Worm (Caenorhabditis elegans) whole organism, late embryonic: ENCODE data around the gene nlp-27.

Experiments used
- C08G9.2 ChIP-seq: sonication (generic microtip); optimal IDR thresholded peaks from 2 replicates; lab custom pipeline; 2016; ENCODE audit warnings: mild to moderate bottlenecking, missing genetic modification characterization, moderate library complexity, missing compliant biosample characterization
- C38D4.7 ChIP-seq: fragments of 200-800 bp; sonication (Bioruptor generic); optimal IDR thresholded peaks from 2 replicates; lab custom pipeline; 2018; ENCODE audit warnings: mild to moderate bottlenecking, missing genetic modification characterization, moderate library complexity, missing compliant biosample characterization
- F13H6.1 ChIP-seq: sonication (generic microtip); optimal IDR thresholded peaks from 2 replicates; lab custom pipeline; 2016; ENCODE audit warnings: missing genetic modification characterization, missing compliant biosample characterization
- K09A11.1 ChIP-seq: sonication (generic microtip); optimal IDR thresholded peaks from 2 replicates; lab custom pipeline; 2017; ENCODE audit warnings: antibody characterized with exemption, mild to moderate bottlenecking, missing genetic modification characterization, missing compliant biosample characterization; ENCODE audit not compliant: insufficient read depth
- T23F11.4 ChIP-seq: fragments of 200-800 bp; sonication (Bioruptor generic); optimal IDR thresholded peaks from 2 replicates; lab custom pipeline; 2018; ENCODE audit warnings: mild to moderate bottlenecking, missing genetic modification characterization, missing compliant biosample characterization
- ahr-1 ChIP-seq: sonication (generic microtip); optimal IDR thresholded peaks from 2 replicates; lab custom pipeline; 2016; ENCODE audit warnings: missing genetic modification characterization, missing compliant biosample characterization
- ama-1 ChIP-seq: fragments of 150-350 bp; optimal IDR thresholded peaks from 2 replicates; lab custom pipeline; 2014
- ceh-18 ChIP-seq: sonication (generic microtip); optimal IDR thresholded peaks from 2 replicates; lab custom pipeline; 2016; ENCODE audit warnings: missing genetic modification characterization, missing compliant biosample characterization
- ceh-22 ChIP-seq: sonication (generic microtip); optimal IDR thresholded peaks from 2 replicates; lab custom pipeline; 2017; ENCODE audit warnings: missing biosample characterization, missing genetic modification characterization
- ceh-30 ChIP-seq: fragments of 150-350 bp; optimal IDR thresholded peaks from 2 replicates; lab custom pipeline; 2014; ENCODE audit warnings: missing biosample characterization, missing genetic modification characterization
- ceh-31 ChIP-seq: sonication (generic microtip); optimal IDR thresholded peaks from 2 replicates; lab custom pipeline; 2016; ENCODE audit warnings: missing genetic modification characterization, missing compliant biosample characterization
- ceh-45 ChIP-seq: fragments of 200-800 bp; sonication (Bioruptor generic); IDR thresholded peaks from 2 replicates; pipeline ENCODE4 v1.3.6; 2022; ENCODE audit warnings: missing genetic modification reagents, missing genetic modification characterization, missing compliant biosample characterization
- ceh-48 ChIP-seq: sonication (generic microtip); optimal IDR thresholded peaks from 2 replicates; lab custom pipeline; 2016; ENCODE audit warnings: missing genetic modification characterization, inconsistent platforms, missing compliant biosample characterization
- ceh-6 ChIP-seq: fragments of 200-800 bp; sonication (Bioruptor generic); optimal IDR thresholded peaks from 2 replicates; lab custom pipeline; 2018; ENCODE audit warnings: mild to moderate bottlenecking, missing genetic modification characterization, missing compliant biosample characterization
- ceh-9 ChIP-seq: sonication (generic microtip); optimal IDR thresholded peaks from 2 replicates; lab custom pipeline; 2016; ENCODE audit warnings: mild to moderate bottlenecking, missing genetic modification characterization, inconsistent platforms, missing compliant biosample characterization
- elt-2 ChIP-seq: sonication (generic microtip); optimal IDR thresholded peaks from 2 replicates; lab custom pipeline; 2016; ENCODE audit warnings: missing genetic modification reagents, missing genetic modification characterization, missing compliant biosample characterization
- eyg-1 ChIP-seq: sonication (generic microtip); optimal IDR thresholded peaks from 2 replicates; lab custom pipeline; 2016; ENCODE audit warnings: missing genotype, missing genetic modification characterization, missing compliant biosample characterization
- fax-1 ChIP-seq: sonication (generic microtip); optimal IDR thresholded peaks from 2 replicates; lab custom pipeline; 2016; ENCODE audit warnings: missing genotype, missing genetic modification characterization, missing compliant biosample characterization
- fkh-10 ChIP-seq: fragments of 150-350 bp; optimal IDR thresholded peaks from 2 replicates; lab custom pipeline; 2014; ENCODE audit warnings: missing biosample characterization, missing genetic modification reagents, missing genetic modification characterization
- fkh-6 ChIP-seq: sonication (generic microtip); optimal IDR thresholded peaks from 2 replicates; lab custom pipeline; 2016; ENCODE audit warnings: missing genetic modification characterization, missing compliant biosample characterization
- gmeb-2 ChIP-seq: sonication (generic microtip); optimal IDR thresholded peaks from 2 replicates; lab custom pipeline; 2016; ENCODE audit warnings: missing genetic modification characterization, inconsistent platforms, missing compliant biosample characterization
- hlh-13 ChIP-seq: fragments of 200-800 bp; sonication (Bioruptor generic); optimal IDR thresholded peaks from 2 replicates; lab custom pipeline; 2018; ENCODE audit warnings: mild to moderate bottlenecking, missing genetic modification characterization, missing compliant biosample characterization
- hlh-30 ChIP-seq: sonication (generic microtip); optimal IDR thresholded peaks from 2 replicates; lab custom pipeline; 2017; ENCODE audit warnings: antibody characterized with exemption, missing genetic modification characterization, missing compliant biosample characterization; ENCODE audit not compliant: insufficient read depth
- lin-11 ChIP-seq: fragments of 200-800 bp; sonication (Bioruptor generic); optimal IDR thresholded peaks from 2 replicates; lab custom pipeline; 2018; ENCODE audit warnings: mild to moderate bottlenecking, missing genetic modification characterization, missing compliant biosample characterization
- madf-2 ChIP-seq: sonication (generic microtip); optimal IDR thresholded peaks from 2 replicates; lab custom pipeline; 2017; ENCODE audit warnings: missing genetic modification characterization, missing compliant biosample characterization
- mec-3 ChIP-seq: sonication (generic microtip); optimal IDR thresholded peaks from 2 replicates; lab custom pipeline; 2016; ENCODE audit warnings: borderline replicate concordance, missing genetic modification characterization, missing compliant biosample characterization
- nfya-1 ChIP-seq: sonication (generic microtip); optimal IDR thresholded peaks from 2 replicates; lab custom pipeline; 2017; ENCODE audit warnings: missing genetic modification characterization, mild to moderate bottlenecking, missing compliant biosample characterization, antibody characterized with exemption, moderate library complexity
- nhr-11 ChIP-seq: fragments of 150-350 bp; optimal IDR thresholded peaks from 2 replicates; lab custom pipeline; 2014; ENCODE audit warnings: missing biosample characterization, missing genetic modification characterization
- nhr-232 ChIP-seq: sonication (generic microtip); optimal IDR thresholded peaks from 2 replicates; lab custom pipeline; 2016; ENCODE audit warnings: missing genetic modification characterization, missing compliant biosample characterization
- npax-4 ChIP-seq: sonication (generic microtip); optimal IDR thresholded peaks from 2 replicates; lab custom pipeline; 2016; ENCODE audit warnings: missing genetic modification characterization, missing compliant biosample characterization
- odd-2 ChIP-seq: sonication (generic microtip); optimal IDR thresholded peaks from 2 replicates; lab custom pipeline; 2017; ENCODE audit warnings: antibody characterized with exemption, mild to moderate bottlenecking, missing genetic modification characterization, missing compliant biosample characterization
- pat-9 ChIP-seq: fragments of 200-800 bp; sonication (Bioruptor generic); optimal IDR thresholded peaks from 2 replicates; lab custom pipeline; 2018; ENCODE audit warnings: mild to moderate bottlenecking, missing genetic modification characterization, moderate library complexity, missing compliant biosample characterization
- pha-4 ChIP-seq: fragments of 150-350 bp; optimal IDR thresholded peaks from 2 replicates; lab custom pipeline; 2018; ENCODE audit warnings: missing biosample characterization, missing genetic modification reagents, missing genetic modification characterization
- pqm-1 ChIP-seq: sonication (generic microtip); optimal IDR thresholded peaks from 2 replicates; lab custom pipeline; 2016; ENCODE audit warnings: missing genetic modification characterization, missing compliant biosample characterization
- rnt-1 ChIP-seq: sonication (generic microtip); optimal IDR thresholded peaks from 2 replicates; lab custom pipeline; 2016; ENCODE audit warnings: missing genetic modification characterization, missing compliant biosample characterization
- sdc-2 ChIP-seq: sonication (generic microtip); optimal IDR thresholded peaks from 2 replicates; lab custom pipeline; 2016; ENCODE audit warnings: missing genotype, missing genetic modification characterization, missing compliant biosample characterization
- sox-2 ChIP-seq: fragments of 200-800 bp; sonication (Bioruptor generic); IDR thresholded peaks from 2 replicates; pipeline ENCODE4 v1.3.6; 2022; ENCODE audit warnings: missing genetic modification reagents, missing genetic modification characterization, missing compliant biosample characterization
- sox-4 ChIP-seq: sonication (generic microtip); optimal IDR thresholded peaks from 2 replicates; lab custom pipeline; 2017; ENCODE audit warnings: mild to moderate bottlenecking, missing genetic modification characterization, inconsistent platforms, missing compliant biosample characterization
- syd-9 ChIP-seq: sonication (generic microtip); optimal IDR thresholded peaks from 2 replicates; lab custom pipeline; 2016; ENCODE audit warnings: mild to moderate bottlenecking, missing genetic modification characterization, moderate library complexity, missing compliant biosample characterization
- tbx-2 ChIP-seq: sonication (generic microtip); optimal IDR thresholded peaks from 2 replicates; lab custom pipeline; 2016; ENCODE audit warnings: missing genetic modification characterization, missing compliant biosample characterization
- tbx-7 ChIP-seq: sonication (generic microtip); optimal IDR thresholded peaks from 2 replicates; lab custom pipeline; 2016; ENCODE audit warnings: missing genotype, missing genetic modification characterization, missing compliant biosample characterization
- unc-3 ChIP-seq, 2 experiments: fragments of 200-800 bp in 1 of 2; sonication (Bioruptor generic) in 1 of 2; sonication (generic microtip) in 1 of 2; conservative IDR thresholded peaks in 1 of 2; optimal IDR thresholded peaks in 1 of 2; 2 replicates each; pipeline versions ENCODE4 v1.3.6 to Lab custom; 2016 to 2022; ENCODE audit warnings: missing compliant biosample characterization in 2 of 2, missing genetic modification characterization in 2 of 2, missing genetic modification reagents in 1 of 2
- unc-42 ChIP-seq: sonication (generic microtip); optimal IDR thresholded peaks from 2 replicates; lab custom pipeline; 2016; ENCODE audit warnings: missing genotype, missing genetic modification characterization, missing compliant biosample characterization
- unc-55 ChIP-seq: sonication (generic microtip); optimal IDR thresholded peaks from 2 replicates; lab custom pipeline; 2017; ENCODE audit warnings: missing biosample characterization, missing genetic modification reagents, missing genetic modification characterization

Gene nlp-27

ce11 chrV:3985104-3985503, 4.1 kb upstream of the nlp-27 start:
- TF ChIP-seq unc-55 (GFP tag; lab: Kevin White, UChicago): no peak
- no peak for TF ChIP-seq ceh-45 (GFP tag; lab: Robert Waterston, UW)
- no peak for TF ChIP-seq npax-4 (tag; lab: Kevin White, UChicago)
- no peak for TF ChIP-seq fax-1 (tag; lab: Kevin White, UChicago)
- TF ChIP-seq ama-1 (lab: Kevin White, UChicago): no peak
- TF ChIP-seq odd-2 (tag; lab: Kevin White, UChicago): no peak
- no peak for TF ChIP-seq sox-2
- TF ChIP-seq unc-3 (GFP tag; conservative IDR thresholded peaks at IDR 0.05; lab: Robert Waterston, UW): no peak
- no peak for TF ChIP-seq unc-3 (tag; optimal IDR thresholded peaks at IDR 0.05; lab: Kevin White, UChicago)
- no peak for TF ChIP-seq lin-11 (tag; lab: Kevin White, UChicago)
- no peak for TF ChIP-seq pha-4 (tag; lab: Kevin White, UChicago)
- TF ChIP-seq tbx-2 (tag; lab: Kevin White, UChicago): no peak
- no peak for TF ChIP-seq K09A11.1 (tag; lab: Kevin White, UChicago)
- TF ChIP-seq ceh-18: no peak
- TF ChIP-seq ceh-48: no peak
- no peak for TF ChIP-seq unc-42 (tag; lab: Kevin White, UChicago)
- TF ChIP-seq fkh-10 (GFP tag; lab: Kevin White, UChicago): no peak
- no peak for TF ChIP-seq ceh-30 (tag; lab: Kevin White, UChicago)
- no peak for TF ChIP-seq mec-3
- TF ChIP-seq ceh-31: no peak
- no peak for TF ChIP-seq syd-9

DNA sequence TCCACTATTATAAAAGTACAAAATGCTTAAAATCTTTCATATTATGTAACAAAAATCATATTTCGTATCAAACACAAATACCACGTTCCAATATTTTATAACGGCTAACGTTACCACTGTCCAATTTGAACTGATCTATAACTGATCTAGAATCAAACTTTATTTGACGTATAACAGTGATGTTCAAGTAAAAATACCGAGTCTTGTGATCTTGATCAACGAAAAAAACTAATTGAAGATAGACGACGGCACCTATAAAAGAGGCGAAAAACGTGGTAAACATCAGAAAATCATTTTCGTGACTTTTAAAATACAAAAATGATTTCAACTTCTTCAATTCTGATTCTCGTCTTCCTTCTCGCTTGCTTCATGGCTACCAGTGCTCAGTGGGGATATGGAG, 1.6 kb upstream of the nlp-27 start, which contains the start of gene nlp-28:
nlp-28 (plus strand) TSS at position 285 of the 400 bp plus-strand sequence.
- TF ChIP-seq nfya-1 (no peak), syd-9 (no peak), fkh-10 (GFP tag; lab: Kevin White, UChicago) (no peak), nhr-232 (no peak), hlh-13 (GFP tag; lab: Kevin White, UChicago) (no peak), C08G9.2 (tag; lab: Kevin White, UChicago) (no peak)

ce11 chrV:3992334-3992733, 3.2 kb downstream of the nlp-27 start:
- TF ChIP-seq unc-3 (GFP tag; conservative IDR thresholded peaks at IDR 0.05; lab: Robert Waterston, UW): no peak
- TF ChIP-seq unc-3 (tag; optimal IDR thresholded peaks at IDR 0.05; lab: Kevin White, UChicago): no peak
- TF ChIP-seq fax-1 (tag; lab: Kevin White, UChicago): no peak
- no peak for TF ChIP-seq nfya-1
- no peak for TF ChIP-seq hlh-30 (tag; lab: Kevin White, UChicago)
- no peak for TF ChIP-seq madf-2 (tag; lab: Kevin White, UChicago)
- no peak for TF ChIP-seq ama-1 (lab: Kevin White, UChicago)
- TF ChIP-seq sdc-2 (tag; lab: Kevin White, UChicago): no peak
- TF ChIP-seq nhr-11 (tag; lab: Kevin White, UChicago): no peak
- no peak for TF ChIP-seq hlh-13 (GFP tag; lab: Kevin White, UChicago)
- no peak for TF ChIP-seq fkh-10 (GFP tag; lab: Kevin White, UChicago)
- TF ChIP-seq pha-4 (tag; lab: Kevin White, UChicago): no peak
- no peak for TF ChIP-seq ceh-22 (tag; lab: Kevin White, UChicago)
- TF ChIP-seq ahr-1 (tag; lab: Kevin White, UChicago): no peak
- no peak for TF ChIP-seq ceh-6 (GFP tag; lab: Kevin White, UChicago)
- no peak for TF ChIP-seq K09A11.1 (tag; lab: Kevin White, UChicago)
- TF ChIP-seq ceh-9 (tag; lab: Kevin White, UChicago): no peak
- no peak for TF ChIP-seq nhr-232
- no peak for TF ChIP-seq pqm-1
- no peak for TF ChIP-seq tbx-7
- TF ChIP-seq elt-2 (tag; lab: Kevin White, UChicago): no peak

DNA sequence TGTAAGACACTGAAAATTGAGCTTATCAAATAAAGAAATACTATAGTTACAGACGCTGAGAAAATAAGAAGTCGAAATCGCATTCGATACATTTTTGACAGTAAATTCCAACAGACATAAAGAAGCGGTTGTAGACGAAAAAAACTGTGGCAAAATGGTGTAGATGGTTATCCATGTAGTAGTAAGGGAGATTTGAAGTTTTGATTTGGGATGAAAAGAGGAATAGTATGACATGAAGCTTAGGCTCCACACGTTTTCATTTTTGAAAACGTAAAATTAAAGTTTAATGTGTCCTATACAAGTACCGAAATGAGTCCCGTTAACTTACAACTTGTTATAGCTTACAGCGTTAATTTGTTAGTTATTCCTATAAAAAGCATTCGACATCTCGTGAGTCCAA, 4.9 kb downstream of the nlp-27 start, which contains the start of gene K09D9.9:
K09D9.9 (minus strand) TSS at position 101 of the 400 bp plus-strand sequence.
- TF ChIP-seq gmeb-2 (no peak), C38D4.7 (GFP tag; lab: Kevin White, UChicago) (no peak), rnt-1 (tag; lab: Kevin White, UChicago) (no peak), fkh-6 (tag; lab: Kevin White, UChicago) (no peak), eyg-1 (tag; lab: Kevin White, UChicago) (no peak), hlh-13 (GFP tag; lab: Kevin White, UChicago) (no peak), ceh-22 (tag; lab: Kevin White, UChicago) (no peak), mec-3 (no peak), sox-4 (tag; lab: Kevin White, UChicago) (no peak), ceh-45 (GFP tag; lab: Robert Waterston, UW) (no peak), tbx-2 (tag; lab: Kevin White, UChicago) (no peak), F13H6.1 (tag; lab: Kevin White, UChicago) (no peak), T23F11.4 (GFP tag; lab: Kevin White, UChicago) (no peak), pat-9 (tag; lab: Kevin White, UChicago) (no peak)
